Fruit fly (Drosophila melanogaster): ENCODE results near the gene CG3862.

Gene CG3862

dm6 chr2L:837989-838388, 12.3 kb upstream of the CG3862 start (continued):
- peak; percentile 88 for TF ChIP-seq Lpt (GFP tag; optimal IDR thresholded peaks at IDR 0.05)
- TF ChIP-seq CG6854 (GFP tag; optimal IDR thresholded peaks at IDR 0.05): no peak
- TF ChIP-seq dac (GFP tag; optimal IDR thresholded peaks at IDR 0.05): peak; percentile 90
- TF ChIP-seq fd85E (GFP tag; optimal IDR thresholded peaks at IDR 0.05): no peak
- peak; percentile 67 for TF ChIP-seq CG11294 (GFP tag; IDR thresholded peaks at IDR 0.05)
- peak; percentile 66 for TF ChIP-seq achi (GFP tag; optimal IDR thresholded peaks at IDR 0.05)
- no peak for TF ChIP-seq Smox (GFP tag; optimal IDR thresholded peaks at IDR 0.05)
- no peak for TF ChIP-seq Eip93F (GFP tag; optimal IDR thresholded peaks at IDR 0.05)
- no peak for TF ChIP-seq acj6 (GFP tag; optimal IDR thresholded peaks at IDR 0.05)
- TF ChIP-seq vri (GFP tag; optimal IDR thresholded peaks at IDR 0.05): peak; percentile 14
- peak; percentile 35 for TF ChIP-seq CG31627 (GFP tag; optimal IDR thresholded peaks at IDR 0.05)
- peak; percentile 74 for TF ChIP-seq esn (GFP tag; optimal IDR thresholded peaks at IDR 0.05)
- TF ChIP-seq spab (GFP tag; optimal IDR thresholded peaks at IDR 0.05): no peak
- TF ChIP-seq CG3032 (tag; optimal IDR thresholded peaks at IDR 0.05): peak; percentile 14
- TF ChIP-seq Sox15 (GFP tag; optimal IDR thresholded peaks at IDR 0.05): no peak

dm6 chr2L:827516-828362, 2.1 kb upstream of the CG3862 start:
- TF ChIP-seq CG9139 (GFP tag; optimal IDR thresholded peaks at IDR 0.05): no peak
- TF ChIP-seq CG3919 (GFP tag; optimal IDR thresholded peaks at IDR 0.05): no peak
- no peak for TF ChIP-seq CG4318 (GFP tag; optimal IDR thresholded peaks at IDR 0.05)
- TF ChIP-seq dsx (GFP tag; optimal IDR thresholded peaks at IDR 0.05; ENCODE audit: poor library complexity, severe bottlenecking): no peak
- TF ChIP-seq fd85E (GFP tag; optimal IDR thresholded peaks at IDR 0.05): no peak
- no peak for TF ChIP-seq CG11762 (GFP tag; optimal IDR thresholded peaks at IDR 0.05; ENCODE audit: insufficient read depth)
- TF ChIP-seq CG7368 (GFP tag; optimal IDR thresholded peaks at IDR 0.05): no peak
- TF ChIP-seq dac (GFP tag; optimal IDR thresholded peaks at IDR 0.05): peak; percentile 32
- no peak for TF ChIP-seq CG6854 (GFP tag; optimal IDR thresholded peaks at IDR 0.05)
- TF ChIP-seq Ets96B (tag; optimal IDR thresholded peaks at IDR 0.05): no peak
- TF ChIP-seq CG6276 (GFP tag; optimal IDR thresholded peaks at IDR 0.05): no peak
- TF ChIP-seq Sox102F (GFP tag; optimal IDR thresholded peaks at IDR 0.05): no peak
- TF ChIP-seq esn (GFP tag; optimal IDR thresholded peaks at IDR 0.05): peak; percentile 75
- peak; percentile 93 for TF ChIP-seq vri (GFP tag; optimal IDR thresholded peaks at IDR 0.05)
- peak; percentile 60 for TF ChIP-seq CG15336 (GFP tag; IDR thresholded peaks at IDR 0.05)
- no peak for TF ChIP-seq achi (GFP tag; optimal IDR thresholded peaks at IDR 0.05)
- no peak for TF ChIP-seq pdm3 (GFP tag; optimal IDR thresholded peaks at IDR 0.05)
- TF ChIP-seq Sox14 (GFP tag; optimal IDR thresholded peaks at IDR 0.05): peak; percentile 55
- peak; percentile 73 for TF ChIP-seq Eip78C (GFP tag)
- TF ChIP-seq lz (GFP tag; optimal IDR thresholded peaks at IDR 0.05): peak; percentile 14
- TF ChIP-seq CG11902 (GFP tag; optimal IDR thresholded peaks at IDR 0.05): no peak
- TF ChIP-seq Gug (GFP tag; IDR thresholded peaks at IDR 0.05): 0 out of 2 replicates have a peak, but pooled peaks have one; percentile 10
- TF ChIP-seq svp (GFP tag): peak; percentile 81
- no peak for TF ChIP-seq Sox15 (GFP tag; optimal IDR thresholded peaks at IDR 0.05)
- no peak for TF ChIP-seq CG3032 (tag; optimal IDR thresholded peaks at IDR 0.05)
- no peak for TF ChIP-seq ss (GFP tag; optimal IDR thresholded peaks at IDR 0.05)
- TF ChIP-seq fd59A (GFP tag; optimal IDR thresholded peaks at IDR 0.05): no peak
- TF ChIP-seq CG8119 (GFP tag; IDR thresholded peaks at IDR 0.05): peak; percentile 56; the same call in 2 of the 3 replicates
- TF ChIP-seq salr (GFP tag; optimal IDR thresholded peaks at IDR 0.05): no peak
- TF ChIP-seq Hr4 (GFP tag; optimal IDR thresholded peaks at IDR 0.05): no peak
- no peak for TF ChIP-seq Met (GFP tag; optimal IDR thresholded peaks at IDR 0.05)
- TF ChIP-seq cyc (GFP tag; optimal IDR thresholded peaks at IDR 0.05): no peak
- peak; percentile 9 for TF ChIP-seq net (GFP tag; optimal IDR thresholded peaks at IDR 0.05)
- TF ChIP-seq CG11294 (GFP tag; IDR thresholded peaks at IDR 0.05): no peak
- TF ChIP-seq fkh (GFP tag; optimal IDR thresholded peaks at IDR 0.05): peak; percentile 74
- peak; percentile 42 for TF ChIP-seq CG6792 (GFP tag; optimal IDR thresholded peaks at IDR 0.05)
- TF ChIP-seq CG6808 (GFP tag; optimal IDR thresholded peaks at IDR 0.05): no peak
- no peak for TF ChIP-seq Eip93F (GFP tag; optimal IDR thresholded peaks at IDR 0.05)
- TF ChIP-seq CG1621 (tag; optimal IDR thresholded peaks at IDR 0.05): no peak
- TF ChIP-seq CG31627 (GFP tag; optimal IDR thresholded peaks at IDR 0.05): peak; percentile 49
- no peak for TF ChIP-seq CG6163 (GFP tag; IDR thresholded peaks at IDR 0.05)
- TF ChIP-seq CG10631 (GFP tag; optimal IDR thresholded peaks at IDR 0.05): no peak
- peak; percentile 24 for TF ChIP-seq Ets21C (GFP tag; optimal IDR thresholded peaks at IDR 0.05)

Data from whole organism, prepupa.